Fruit fly (Drosophila melanogaster) whole organism, embryonic: ENCODE measurements around the gene Rtnl1.

ENCODE experiments used
- Ada2b ChIP-seq: fragments of 200-800 bp; sonication (Bioruptor generic); IDR thresholded peaks from 2 replicates; pipeline ENCODE4 v1.3.6; 2022; ENCODE audit warnings: missing biosample characterization, missing genetic modification characterization
- Asciz ChIP-seq: fragments of 200-800 bp; sonication (Bioruptor generic); optimal IDR thresholded peaks from 2 replicates; lab custom pipeline; 2017; ENCODE audit warnings: missing biosample characterization, mild to moderate bottlenecking, missing genetic modification characterization, missing genetic modification reagents
- CG11560 ChIP-seq: fragments of 200-800 bp; sonication (Bioruptor generic); IDR thresholded peaks from 3 replicates; pipeline ENCODE4 v1.3.6; 2022; ENCODE audit warnings: missing biosample characterization, missing genetic modification characterization
- CG15011 ChIP-seq: fragments of 200-800 bp; sonication (Bioruptor generic); optimal IDR thresholded peaks from 3 replicates; lab custom pipeline; 2018; ENCODE audit warnings: missing biosample characterization, mild to moderate bottlenecking, missing genetic modification characterization
- CG15269 ChIP-seq: fragments of 200-800 bp; sonication (Bioruptor generic); optimal IDR thresholded peaks from 2 replicates; lab custom pipeline; 2018; ENCODE audit warnings: missing biosample characterization, mild to moderate bottlenecking, missing genetic modification characterization, moderate library complexity
- CG15601 ChIP-seq: fragments of 200-800 bp; sonication (Bioruptor generic); optimal IDR thresholded peaks from 3 replicates; lab custom pipeline; 2019; ENCODE audit warnings: missing biosample characterization, mild to moderate bottlenecking, missing genetic modification characterization, moderate library complexity
- CG17186 ChIP-seq: fragments of 200-800 bp; sonication (Bioruptor generic); optimal IDR thresholded peaks from 3 replicates; lab custom pipeline; 2017; ENCODE audit warnings: missing biosample characterization, missing genetic modification reagents, missing genetic modification characterization
- CG18011 ChIP-seq: fragments of 200-800 bp; sonication (Bioruptor generic); optimal IDR thresholded peaks from 2 replicates; lab custom pipeline; 2017; ENCODE audit warnings: missing biosample characterization, missing genetic modification characterization, mild to moderate bottlenecking, moderate library complexity, missing genotype
- CG18599 ChIP-seq: fragments of 200-800 bp; sonication (Bioruptor generic); optimal IDR thresholded peaks from 3 replicates; lab custom pipeline; 2017; ENCODE audit warnings: missing biosample characterization, missing genetic modification characterization, mild to moderate bottlenecking, moderate library complexity, missing genetic modification reagents
- CG18619 ChIP-seq: fragments of 200-800 bp; sonication (Bioruptor generic); optimal IDR thresholded peaks from 3 replicates; lab custom pipeline; 2017; ENCODE audit warnings: missing biosample characterization, mild to moderate bottlenecking, missing genetic modification characterization
- CG3065 ChIP-seq: fragments of 200-800 bp; sonication (Bioruptor generic); optimal IDR thresholded peaks from 2 replicates; lab custom pipeline; 2016; ENCODE audit warnings: missing biosample characterization, missing genetic modification characterization
- CG33213 ChIP-seq: fragments of 200-800 bp; sonication (Bioruptor generic); optimal IDR thresholded peaks from 3 replicates; lab custom pipeline; 2016; ENCODE audit warnings: missing biosample characterization, missing genetic modification characterization
- CG3838 ChIP-seq: fragments of 200-800 bp; sonication (Bioruptor generic); optimal IDR thresholded peaks from 3 replicates; lab custom pipeline; 2016; ENCODE audit warnings: missing biosample characterization, missing genetic modification characterization
- CG4730 ChIP-seq: fragments of 200-800 bp; sonication (Bioruptor generic); IDR thresholded peaks from 2 replicates; pipeline ENCODE4 v1.3.6; 2022; ENCODE audit warnings: missing biosample characterization, missing genetic modification characterization
- CG7372 ChIP-seq: fragments of 200-800 bp; sonication (Bioruptor generic); IDR thresholded peaks from 2 replicates; pipeline ENCODE4 v1.3.6; 2022; ENCODE audit warnings: missing biosample characterization, missing genetic modification characterization
- CG7745 ChIP-seq: fragments of 200-800 bp; sonication (Bioruptor generic); optimal IDR thresholded peaks from 2 replicates; lab custom pipeline; 2018; ENCODE audit warnings: missing biosample characterization, mild to moderate bottlenecking, missing genetic modification characterization, moderate library complexity
- CG8359 ChIP-seq: fragments of 200-800 bp; sonication (Bioruptor generic); optimal IDR thresholded peaks from 2 replicates; lab custom pipeline; 2017; ENCODE audit warnings: missing biosample characterization, mild to moderate bottlenecking, missing genetic modification characterization, borderline replicate concordance
- CG9797 ChIP-seq: fragments of 200-800 bp; sonication (Bioruptor generic); optimal IDR thresholded peaks from 3 replicates; lab custom pipeline; 2018; ENCODE audit warnings: missing biosample characterization, mild to moderate bottlenecking, missing genetic modification characterization
- Dip3 ChIP-seq: fragments of 200-800 bp; sonication (Bioruptor generic); optimal IDR thresholded peaks from 3 replicates; lab custom pipeline; 2016; ENCODE audit warnings: missing biosample characterization, missing genetic modification characterization
- Ets97D ChIP-seq: fragments of 200-800 bp; sonication (Bioruptor generic); optimal IDR thresholded peaks from 3 replicates; lab custom pipeline; 2016; ENCODE audit warnings: missing biosample characterization, missing genetic modification characterization
- Fer2 ChIP-seq: fragments of 200-800 bp; sonication (Bioruptor generic); optimal IDR thresholded peaks from 2 replicates; lab custom pipeline; 2018; ENCODE audit warnings: missing biosample characterization, mild to moderate bottlenecking, missing genetic modification characterization, moderate library complexity
- Mrtf ChIP-seq: fragments of 200-800 bp; sonication (Bioruptor generic); IDR thresholded peaks from 3 replicates; pipeline ENCODE4 v1.3.6; 2022; ENCODE audit warnings: missing biosample characterization, missing genetic modification characterization
- Ssrp ChIP-seq: fragments of 200-800 bp; sonication (Bioruptor generic); optimal IDR thresholded peaks from 2 replicates; lab custom pipeline; 2018; ENCODE audit warnings: missing biosample characterization, mild to moderate bottlenecking, missing genetic modification characterization, moderate library complexity
- Trl ChIP-seq, 3 experiments: fragments of >200 bp in 2 of 3; fragments of 200-800 bp in 1 of 3; sonication (Bioruptor generic) in 1 of 3; optimal IDR thresholded peaks; 2 replicates in 1 of 3; 3 replicates in 2 of 3; lab custom pipeline; 2016 to 2017; ENCODE audit warnings: missing biosample characterization in 1 of 3, missing genetic modification characterization in 1 of 3
- Xbp1 ChIP-seq: fragments of 200-800 bp; sonication (Bioruptor generic); optimal IDR thresholded peaks from 3 replicates; lab custom pipeline; 2016; ENCODE audit warnings: missing biosample characterization, mild to moderate bottlenecking, missing genetic modification characterization
- ab ChIP-seq: fragments of 200-800 bp; sonication (Bioruptor generic); optimal IDR thresholded peaks from 2 replicates; lab custom pipeline; 2016; ENCODE audit warnings: missing biosample characterization, missing genetic modification characterization
- abd-A ChIP-seq: fragments of 200-800 bp; sonication (Bioruptor generic); optimal IDR thresholded peaks from 3 replicates; lab custom pipeline; 2019; ENCODE audit warnings: missing biosample characterization, mild to moderate bottlenecking, missing genetic modification characterization, moderate library complexity
- btn ChIP-seq: fragments of 200-800 bp; sonication (Bioruptor generic); optimal IDR thresholded peaks from 2 replicates; lab custom pipeline; 2016; ENCODE audit warnings: missing biosample characterization, missing genetic modification characterization
- chif ChIP-seq, 2 experiments: fragments of 200-800 bp; sonication (Bioruptor generic); optimal IDR thresholded peaks; 3 replicates each; lab custom pipeline; 2016; ENCODE audit warnings: missing biosample characterization in 2 of 2, missing genetic modification characterization in 2 of 2
- chm ChIP-seq: fragments of 200-800 bp; sonication (Bioruptor generic); IDR thresholded peaks from 2 replicates; pipeline ENCODE4 v1.3.6; 2022; ENCODE audit warnings: missing biosample characterization, missing genetic modification characterization
- dan ChIP-seq: fragments of 200-800 bp; sonication (Bioruptor generic); IDR thresholded peaks from 2 replicates; pipeline ENCODE4 v1.3.6; 2022; ENCODE audit warnings: missing biosample characterization, missing genetic modification characterization
- dati ChIP-seq: fragments of 200-800 bp; sonication (Bioruptor generic); IDR thresholded peaks from 2 replicates; pipeline ENCODE4 v1.3.6; 2022; ENCODE audit warnings: missing biosample characterization, missing genetic modification characterization
- dm ChIP-seq: fragments of 200-800 bp; sonication (Bioruptor generic); optimal IDR thresholded peaks from 3 replicates; lab custom pipeline; 2016; ENCODE audit warnings: missing biosample characterization, missing genetic modification characterization
- grau ChIP-seq: fragments of 200-800 bp; optimal IDR thresholded peaks from 3 replicates; lab custom pipeline; 2019; ENCODE audit warnings: missing biosample characterization, mild to moderate bottlenecking, missing genetic modification characterization, moderate library complexity
- gro ChIP-seq: fragments of 200-800 bp; sonication (Bioruptor generic); optimal IDR thresholded peaks from 2 replicates; lab custom pipeline; 2016; ENCODE audit warnings: missing biosample characterization, missing genetic modification characterization
- hkb ChIP-seq, 2 experiments: fragments of 200-800 bp in 1 of 2; fragments of >200 bp in 1 of 2; sonication (Bioruptor generic) in 1 of 2; IDR thresholded peaks in 1 of 2; optimal IDR thresholded peaks in 1 of 2; 2 replicates each; pipeline versions ENCODE4 v1.3.6 to Lab custom; 2017 to 2022; ENCODE audit warnings: missing biosample characterization in 1 of 2, missing genetic modification characterization in 1 of 2
- pros ChIP-seq: fragments of 200-800 bp; sonication (Bioruptor generic); optimal IDR thresholded peaks from 3 replicates; lab custom pipeline; 2019; ENCODE audit warnings: missing biosample characterization, mild to moderate bottlenecking, missing genetic modification characterization, moderate library complexity
- psq ChIP-seq: fragments of 200-800 bp; sonication (Bioruptor generic); optimal IDR thresholded peaks from 2 replicates; lab custom pipeline; 2017; ENCODE audit warnings: missing biosample characterization, missing genetic modification characterization
- pzg ChIP-seq: fragments of 200-800 bp; sonication (Bioruptor generic); optimal IDR thresholded peaks from 3 replicates; lab custom pipeline; 2018; ENCODE audit warnings: missing biosample characterization, mild to moderate bottlenecking, missing genetic modification characterization, moderate library complexity
- seq ChIP-seq: fragments of 200-800 bp; sonication (Bioruptor generic); IDR thresholded peaks from 2 replicates; pipeline ENCODE4 v1.3.6; 2022; ENCODE audit warnings: missing biosample characterization, missing genetic modification characterization
- sna ChIP-seq: fragments of 200-800 bp; sonication (Bioruptor generic); IDR thresholded peaks from 2 replicates; pipeline ENCODE4 v1.3.6; 2022; ENCODE audit warnings: missing biosample characterization, missing genetic modification characterization; ENCODE audit not compliant: partially characterized antibody
- so ChIP-seq: fragments of 200-800 bp; sonication (Bioruptor generic); IDR thresholded peaks from 3 replicates; pipeline ENCODE4 v1.3.6; 2022; ENCODE audit warnings: missing biosample characterization, missing genetic modification characterization
- ssp ChIP-seq: fragments of 200-800 bp; sonication (Bioruptor generic); IDR thresholded peaks from 2 replicates; pipeline ENCODE4 v1.3.6; 2022; ENCODE audit warnings: missing biosample characterization, missing genetic modification characterization
- sug ChIP-seq: fragments of 200-800 bp; optimal IDR thresholded peaks from 2 replicates; lab custom pipeline; 2019; ENCODE audit warnings: missing biosample characterization, mild to moderate bottlenecking, missing genetic modification characterization, moderate library complexity
- tgo ChIP-seq: fragments of 200-800 bp; sonication (Bioruptor generic); IDR thresholded peaks from 3 replicates; pipeline ENCODE4 v1.3.6; 2022; ENCODE audit warnings: missing biosample characterization, missing genetic modification characterization
- tin ChIP-seq: fragments of 200-800 bp; sonication (Bioruptor generic); optimal IDR thresholded peaks from 3 replicates; lab custom pipeline; 2016; ENCODE audit warnings: missing biosample characterization, missing genetic modification characterization
- trem ChIP-seq: fragments of 200-800 bp; optimal IDR thresholded peaks from 3 replicates; lab custom pipeline; 2019; ENCODE audit warnings: missing biosample characterization, mild to moderate bottlenecking, missing genetic modification characterization, moderate library complexity
- zen ChIP-seq: fragments of 200-800 bp; sonication (Bioruptor generic); optimal IDR thresholded peaks from 3 replicates; lab custom pipeline; 2018; ENCODE audit warnings: missing biosample characterization, mild to moderate bottlenecking, missing genetic modification characterization, moderate library complexity

Gene Rtnl1

dm6 chr2L:4999389-5000032 lies 10.0 kb downstream of the Rtnl1 start (continued):
- peak; percentile 60; the same call in 1 of the 3 replicates for TF ChIP-seq CG11560 (tag; lab: Robert Waterston, UW)
- TF ChIP-seq Xbp1 (GFP tag; lab: Kevin White, UChicago) = peak; percentile 75
- TF ChIP-seq gro = peak; percentile 21
- TF ChIP-seq CG9797 (GFP tag; lab: Kevin White, UChicago) = no peak
- no peak for TF ChIP-seq dm (GFP tag; lab: Kevin White, UChicago)
- TF ChIP-seq ssp (GFP tag; lab: Robert Waterston, UW) = peak; percentile 44; the same call in 1 of the 2 replicates
- TF ChIP-seq seq = peak; percentile 44; the same call in 1 of the 2 replicates
- TF ChIP-seq CG7745 = no peak
- no peak for TF ChIP-seq ab (GFP tag; lab: Kevin White, UChicago)
- no peak for TF ChIP-seq CG17186
- TF ChIP-seq CG15011 (GFP tag; lab: Kevin White, UChicago) = peak; percentile 38
- TF ChIP-seq so (GFP tag; lab: Robert Waterston, UW) = peak; percentile 70; the same call in 1 of the 3 replicates
- peak; percentile 78 for TF ChIP-seq CG18599 (GFP tag; lab: Kevin White, UChicago)
- TF ChIP-seq hkb (optimal IDR thresholded peaks at IDR 0.05; lab: Kevin White, UChicago) = no peak
- TF ChIP-seq hkb (GFP tag; IDR thresholded peaks at IDR 0.05; lab: Robert Waterston, UW) = peak; percentile 64
- no peak for TF ChIP-seq dan
- no peak for TF ChIP-seq sna
- TF ChIP-seq zen (tag; lab: Kevin White, UChicago) = no peak
- TF ChIP-seq tgo (GFP tag; lab: Robert Waterston, UW) = peak; percentile 73
- TF ChIP-seq Asciz (GFP tag; lab: Kevin White, UChicago) = peak; percentile 52
- no peak for TF ChIP-seq abd-A
- TF ChIP-seq chif (GFP tag; optimal IDR thresholded peaks at IDR 0.05; lab: Kevin White, UChicago) = peak; percentile 50 to 67
- 0 out of 2 replicates have a peak, but pooled peaks have one; percentile 49 for TF ChIP-seq dati (GFP tag; lab: Robert Waterston, UW)
- peak; percentile 77; the same call in 2 of the 3 replicates for TF ChIP-seq Mrtf (GFP tag; lab: Robert Waterston, UW)
- TF ChIP-seq pros (GFP tag; lab: Kevin White, UChicago) = no peak
- TF ChIP-seq CG15601 (tag; lab: Kevin White, UChicago) = peak; percentile 43
- TF ChIP-seq tin (GFP tag; lab: Kevin White, UChicago) = peak; percentile 69
- peak; percentile 24 for TF ChIP-seq trem (tag; lab: Kevin White, UChicago)
- TF ChIP-seq grau (tag; lab: Kevin White, UChicago) = peak; percentile 95
- TF ChIP-seq CG15269 (tag; lab: Kevin White, UChicago) = peak; percentile 80
- peak; percentile 40 for TF ChIP-seq Fer2 (tag; lab: Kevin White, UChicago)
- no peak for TF ChIP-seq pzg (GFP tag; lab: Kevin White, UChicago)
- no peak for TF ChIP-seq Trl (optimal IDR thresholded peaks at IDR 0.05; lab: Kevin White, UChicago)
- TF ChIP-seq Trl (GFP tag; optimal IDR thresholded peaks at IDR 0.05; lab: Kevin White, UChicago) = peak; percentile 72
- TF ChIP-seq btn (GFP tag; lab: Kevin White, UChicago) = peak; percentile 75
- peak; percentile 40 for TF ChIP-seq Ssrp
- peak; percentile 63 for TF ChIP-seq CG7372
- no peak for TF ChIP-seq CG18011 (GFP tag; lab: Kevin White, UChicago)
- peak; percentile 47 for TF ChIP-seq CG33213 (GFP tag; lab: Kevin White, UChicago)
- no peak for TF ChIP-seq Ets97D (GFP tag; lab: Kevin White, UChicago)
- no peak for TF ChIP-seq CG3838 (GFP tag; lab: Kevin White, UChicago)
- peak; percentile 49; the same call in 1 of the 2 replicates for TF ChIP-seq CG4730 (GFP tag; lab: Robert Waterston, UW)
- peak; percentile 48 for TF ChIP-seq CG18619 (GFP tag; lab: Kevin White, UChicago)
- TF ChIP-seq CG8359 (GFP tag; lab: Kevin White, UChicago) = peak; percentile 29
- TF ChIP-seq psq = no peak
- peak; percentile 76 for TF ChIP-seq Ada2b
- peak; percentile 62 for TF ChIP-seq Dip3 (GFP tag; lab: Kevin White, UChicago)
- TF ChIP-seq sug (tag; lab: Kevin White, UChicago) = peak; percentile 26
- peak; percentile 60; the same call in 1 of the 2 replicates for TF ChIP-seq chm (GFP tag; lab: Robert Waterston, UW)
- TF ChIP-seq CG3065 (GFP tag; lab: Kevin White, UChicago) = no peak
